Worm (Caenorhabditis elegans): ENCODE data around the gene capa-1.

DNA sequence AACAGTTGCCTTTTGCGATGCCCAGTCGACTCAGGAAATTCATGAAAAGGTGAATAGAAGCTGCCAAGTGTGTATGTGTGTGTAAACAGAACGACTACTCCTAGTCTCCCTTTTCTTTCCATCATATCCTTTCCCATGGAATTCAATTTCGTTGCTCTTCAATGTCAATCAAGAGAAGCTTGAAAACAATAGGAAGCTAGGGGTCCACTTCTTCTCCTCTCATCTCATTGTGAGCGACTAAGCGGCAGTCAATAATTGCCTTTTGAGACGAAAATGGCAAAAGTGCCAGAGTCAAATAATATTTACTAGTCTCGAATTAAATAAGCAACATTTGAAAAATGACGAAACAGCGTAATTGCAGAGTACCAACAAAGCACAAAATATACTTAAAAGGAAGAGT, 49.6 kb upstream of the capa-1 start:
- TF ChIP-seq lin-26 (GFP tag; IDR thresholded peaks at IDR 0.05) (no peak), snpc-4 (GFP tag; optimal IDR thresholded peaks at IDR 0.05) (no peak), snpc-4 (tag; optimal IDR thresholded peaks at IDR 0.05) (no peak), madf-3 (GFP tag; IDR thresholded peaks at IDR 0.05) (no peak), B0336.3 (GFP tag; IDR thresholded peaks at IDR 0.05) (no peak), efl-1 (GFP tag; optimal IDR thresholded peaks at IDR 0.05) (no peak), K11D2.4 (GFP tag; IDR thresholded peaks at IDR 0.05) (no peak)

Data from whole organism, young adult.